Worm (Caenorhabditis elegans) whole organism, L1 larva: ENCODE data around the gene F09B9.5.

ENCODE experiments used
- C04F5.9 ChIP-seq: sonication (generic microtip); optimal IDR thresholded peaks from 2 replicates; lab custom pipeline; 2016; ENCODE audit warnings: missing genetic modification characterization, missing compliant biosample characterization
- C34B4.2 ChIP-seq: sonication (generic microtip); optimal IDR thresholded peaks from 2 replicates; lab custom pipeline; 2017; ENCODE audit warnings: mild to moderate bottlenecking, missing genetic modification characterization, missing compliant biosample characterization
- F16B12.6 ChIP-seq: fragments of 150-350 bp; optimal IDR thresholded peaks from 2 replicates; lab custom pipeline; 2014; ENCODE audit warnings: missing biosample characterization, missing genetic modification characterization
- aha-1 ChIP-seq: fragments of 150-350 bp; optimal IDR thresholded peaks from 2 replicates; lab custom pipeline; 2014; ENCODE audit warnings: missing biosample characterization, missing genetic modification characterization
- aly-2 ChIP-seq: fragments of 150-350 bp; optimal IDR thresholded peaks from 2 replicates; lab custom pipeline; 2014; ENCODE audit warnings: missing biosample characterization, missing genetic modification characterization
- blmp-1 ChIP-seq: fragments of 150-350 bp; optimal IDR thresholded peaks from 2 replicates; lab custom pipeline; 2014; ENCODE audit warnings: missing biosample characterization, missing genetic modification characterization
- ces-1 ChIP-seq: fragments of 150-350 bp; optimal IDR thresholded peaks from 2 replicates; lab custom pipeline; 2014; ENCODE audit warnings: missing biosample characterization, missing genetic modification reagents, missing genetic modification characterization
- dsc-1 ChIP-seq: sonication (generic microtip); optimal IDR thresholded peaks from 2 replicates; lab custom pipeline; 2016; ENCODE audit warnings: mild to moderate bottlenecking, missing genetic modification characterization, missing compliant biosample characterization
- efl-1 ChIP-seq, 4 experiments: fragments of 150-350 bp; optimal IDR thresholded peaks in 3 of 4; peaks in 1 of 4; 1 replicate in 1 of 4; 2 replicates in 3 of 4; lab custom pipeline; 2014; ENCODE audit warnings: missing biosample characterization in 2 of 4, missing genetic modification characterization in 2 of 4, missing genetic modification reagents in 2 of 4
- egl-27 ChIP-seq, 2 experiments: fragments of 150-350 bp in 1 of 2; sonication (generic microtip); optimal IDR thresholded peaks; 3 replicates each; lab custom pipeline; 2017 to 2018; ENCODE audit warnings: missing biosample characterization in 2 of 2, missing genetic modification characterization in 2 of 2, missing genetic modification reagents in 2 of 2
- elt-2 ChIP-seq: sonication (generic microtip); optimal IDR thresholded peaks from 2 replicates; lab custom pipeline; 2016; ENCODE audit warnings: missing genetic modification characterization, mild to moderate bottlenecking, inconsistent platforms, missing compliant biosample characterization, missing genetic modification reagents
- elt-3 ChIP-seq, 6 experiments: fragments of 150-350 bp in 1 of 6; sonication (generic microtip); optimal IDR thresholded peaks; 2 replicates each; lab custom pipeline; 2017 to 2018; ENCODE audit warnings: missing biosample characterization in 6 of 6, missing genetic modification characterization in 6 of 6, inconsistent platforms in 1 of 6
- fkh-10 ChIP-seq: sonication (generic microtip); optimal IDR thresholded peaks from 2 replicates; lab custom pipeline; 2017; ENCODE audit warnings: missing biosample characterization, missing genetic modification reagents, missing genetic modification characterization
- fkh-8 ChIP-seq: sonication (generic microtip); optimal IDR thresholded peaks from 2 replicates; lab custom pipeline; 2016; ENCODE audit warnings: mild to moderate bottlenecking, missing genetic modification characterization, missing compliant biosample characterization
- hpl-2 ChIP-seq: fragments of 150-350 bp; optimal IDR thresholded peaks from 2 replicates; lab custom pipeline; 2014; ENCODE audit warnings: missing biosample characterization, missing genetic modification reagents, missing genetic modification characterization
- irx-1 ChIP-seq: sonication (generic microtip); optimal IDR thresholded peaks from 2 replicates; lab custom pipeline; 2016; ENCODE audit warnings: missing genetic modification characterization, missing compliant biosample characterization
- lin-13 ChIP-seq: fragments of 150-350 bp; optimal IDR thresholded peaks from 2 replicates; lab custom pipeline; 2014; ENCODE audit warnings: missing biosample characterization, missing genetic modification reagents, missing genetic modification characterization
- lin-14 ChIP-seq: fragments of 200-800 bp; sonication (Bioruptor generic); optimal IDR thresholded peaks from 2 replicates; lab custom pipeline; 2018; ENCODE audit warnings: mild to moderate bottlenecking, missing genetic modification characterization, moderate library complexity, missing compliant biosample characterization
- lin-15B ChIP-seq: fragments of 150-350 bp; sonication (generic microtip); optimal IDR thresholded peaks from 3 replicates; lab custom pipeline; 2014; ENCODE audit warnings: missing biosample characterization, missing genetic modification characterization
- mdl-1 ChIP-seq, 2 experiments: fragments of 150-350 bp; optimal IDR thresholded peaks; 2 replicates each; lab custom pipeline; 2014 to 2017; ENCODE audit warnings: missing biosample characterization in 2 of 2, missing genetic modification characterization in 2 of 2, inconsistent platforms in 1 of 2
- mep-1 ChIP-seq: fragments of 150-350 bp; optimal IDR thresholded peaks from 2 replicates; lab custom pipeline; 2014; ENCODE audit warnings: missing biosample characterization, missing genetic modification characterization
- nhr-11 ChIP-seq: fragments of 150-350 bp; optimal IDR thresholded peaks from 2 replicates; lab custom pipeline; 2014; ENCODE audit warnings: missing biosample characterization, missing genetic modification characterization
- nhr-20 ChIP-seq: sonication (generic microtip); optimal IDR thresholded peaks from 2 replicates; lab custom pipeline; 2016; ENCODE audit warnings: mild to moderate bottlenecking, missing genetic modification characterization, missing compliant biosample characterization
- nhr-71 ChIP-seq: sonication (generic microtip); optimal IDR thresholded peaks from 2 replicates; lab custom pipeline; 2016; ENCODE audit warnings: mild to moderate bottlenecking, missing genetic modification characterization, moderate library complexity, missing compliant biosample characterization
- nhr-85 ChIP-seq: sonication (generic microtip); peaks from one replicate; lab custom pipeline; 2016; ENCODE audit warnings: missing genetic modification characterization, inconsistent platforms, missing compliant biosample characterization
- nhr-90 ChIP-seq: sonication (generic microtip); optimal IDR thresholded peaks from 2 replicates; lab custom pipeline; 2016; ENCODE audit warnings: mild to moderate bottlenecking, missing genetic modification characterization, missing compliant biosample characterization; ENCODE audit not compliant: poor library complexity
- pqm-1 ChIP-seq: sonication (generic microtip); optimal IDR thresholded peaks from 3 replicates; lab custom pipeline; 2017; ENCODE audit warnings: missing biosample characterization, missing genetic modification characterization
- rnt-1 ChIP-seq: sonication (generic microtip); optimal IDR thresholded peaks from 2 replicates; lab custom pipeline; 2016; ENCODE audit warnings: mild to moderate bottlenecking, missing genetic modification characterization, moderate library complexity, missing compliant biosample characterization
- snpc-4 ChIP-seq: fragments of 150-350 bp; optimal IDR thresholded peaks from 2 replicates; lab custom pipeline; 2014; ENCODE audit warnings: missing biosample characterization, missing genetic modification characterization
- snu-23 ChIP-seq: sonication (generic microtip); optimal IDR thresholded peaks from 2 replicates; lab custom pipeline; 2016; ENCODE audit warnings: missing genetic modification characterization, missing compliant biosample characterization
- sptf-1 ChIP-seq: fragments of 150-350 bp; optimal IDR thresholded peaks from 2 replicates; lab custom pipeline; 2014; ENCODE audit warnings: missing biosample characterization, missing genetic modification characterization
- sup-37 ChIP-seq: fragments of 200-800 bp; sonication (Bioruptor generic); optimal IDR thresholded peaks from 2 replicates; lab custom pipeline; 2018; ENCODE audit warnings: mild to moderate bottlenecking, missing genetic modification characterization, missing compliant biosample characterization
- tbx-2 ChIP-seq: sonication (generic microtip); optimal IDR thresholded peaks from 2 replicates; lab custom pipeline; 2016; ENCODE audit warnings: missing genetic modification characterization, missing compliant biosample characterization
- unc-30 ChIP-seq: sonication (generic microtip); optimal IDR thresholded peaks from 2 replicates; lab custom pipeline; 2017; ENCODE audit warnings: missing biosample characterization, missing genetic modification characterization
- unc-62 ChIP-seq: fragments of 150-350 bp; optimal IDR thresholded peaks from 2 replicates; lab custom pipeline; 2014; ENCODE audit warnings: missing biosample characterization, missing genetic modification reagents, missing genetic modification characterization
- unc-86 ChIP-seq: sonication (generic microtip); optimal IDR thresholded peaks from 2 replicates; lab custom pipeline; 2016; ENCODE audit warnings: missing genetic modification characterization, missing compliant biosample characterization
- ztf-11 ChIP-seq, 2 experiments: sonication (generic microtip); optimal IDR thresholded peaks; 2 replicates each; lab custom pipeline; 2016 to 2017; ENCODE audit warnings: missing genetic modification characterization in 2 of 2, missing biosample characterization in 1 of 2, missing compliant biosample characterization in 1 of 2

The F09B9.5 gene

DNA sequence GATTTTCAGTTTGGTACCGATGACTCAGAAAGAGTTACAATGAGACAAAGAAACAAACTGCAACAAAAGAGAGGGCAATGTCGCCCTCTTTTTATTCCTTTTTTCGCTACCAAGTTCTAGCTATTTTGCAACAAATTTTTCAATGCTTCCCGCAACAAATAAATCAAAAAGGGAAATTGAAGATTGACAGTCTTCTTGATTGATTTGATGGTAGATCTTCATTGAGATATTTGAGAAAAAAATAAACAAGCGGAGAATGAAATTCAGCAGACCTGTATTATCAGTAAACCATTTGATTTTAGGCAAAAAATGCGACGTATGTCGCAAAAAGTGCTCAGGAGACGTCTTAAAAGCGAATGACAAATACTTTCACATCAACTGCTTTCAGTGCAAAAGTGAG lies 7.4 kb upstream of the F09B9.5 start:
- peak; percentile 45 for TF ChIP-seq nhr-85 (tag; lab: Kevin White, UChicago)
- peak; percentile 93 for TF ChIP-seq blmp-1
- TF ChIP-seq F16B12.6 (tag; lab: Kevin White, UChicago): no peak
- peak in 1 of 6 experiments; percentile 3 for TF ChIP-seq elt-3 (tag; optimal IDR thresholded peaks at IDR 0.05; lab: Kevin White, UChicago)
- TF ChIP-seq efl-1 (optimal IDR thresholded peaks at IDR 0.05; lab: Kevin White, UChicago): no peak
- TF ChIP-seq efl-1 (GFP tag; optimal IDR thresholded peaks at IDR 0.05 in 1 of 2; lab: Kevin White, UChicago): peak in 1 of 2 experiments; percentile 80
- TF ChIP-seq sup-37 (GFP tag; lab: Kevin White, UChicago): no peak
- TF ChIP-seq unc-62 (GFP tag; lab: Kevin White, UChicago): peak; percentile 35
- no peak for TF ChIP-seq tbx-2 (tag; lab: Kevin White, UChicago)

ce11 chrX:10148235-10148872 lies 6.3 kb upstream of the F09B9.5 start:
- TF ChIP-seq unc-30 (tag; lab: Kevin White, UChicago) (no peak), egl-27 (tag; optimal IDR thresholded peaks at IDR 0.05; lab: Kevin White, UChicago) (peak in 1 of 2 experiments; percentile 18), dsc-1 (no peak), sptf-1 (tag; lab: Kevin White, UChicago) (no peak), nhr-85 (tag; lab: Kevin White, UChicago) (peak; percentile 51), C34B4.2 (tag; lab: Kevin White, UChicago) (no peak), nhr-20 (tag; lab: Kevin White, UChicago) (peak; percentile 12), pqm-1 (tag; lab: Kevin White, UChicago) (no peak), irx-1 (tag; lab: Kevin White, UChicago) (no peak), mep-1 (tag; lab: Kevin White, UChicago) (peak; percentile 1), sup-37 (GFP tag; lab: Kevin White, UChicago) (no peak), lin-14 (GFP tag; lab: Kevin White, UChicago) (peak; percentile 33), fkh-8 (tag; lab: Kevin White, UChicago) (no peak), aha-1 (tag; lab: Kevin White, UChicago) (no peak), nhr-11 (tag; lab: Kevin White, UChicago) (no peak), C04F5.9 (tag; lab: Kevin White, UChicago) (no peak), hpl-2 (no peak), unc-86 (no peak), ztf-11 (tag; optimal IDR thresholded peaks at IDR 0.05; lab: Kevin White, UChicago) (peak in 1 of 2 experiments; percentile 22), nhr-71 (tag; lab: Kevin White, UChicago) (peak; percentile 35), aly-2 (tag; lab: Kevin White, UChicago) (no peak), mdl-1 (tag; optimal IDR thresholded peaks at IDR 0.05; lab: Kevin White, UChicago) (no peak), fkh-10 (GFP tag; lab: Kevin White, UChicago) (no peak), nhr-90 (tag; lab: Kevin White, UChicago) (no peak), lin-13 (GFP tag; lab: Kevin White, UChicago) (no peak), rnt-1 (peak; percentile 7), elt-2 (tag; lab: Kevin White, UChicago) (peak; percentile 9), snu-23 (GFP tag; lab: Kevin White, UChicago) (peak; percentile 16)

DNA sequence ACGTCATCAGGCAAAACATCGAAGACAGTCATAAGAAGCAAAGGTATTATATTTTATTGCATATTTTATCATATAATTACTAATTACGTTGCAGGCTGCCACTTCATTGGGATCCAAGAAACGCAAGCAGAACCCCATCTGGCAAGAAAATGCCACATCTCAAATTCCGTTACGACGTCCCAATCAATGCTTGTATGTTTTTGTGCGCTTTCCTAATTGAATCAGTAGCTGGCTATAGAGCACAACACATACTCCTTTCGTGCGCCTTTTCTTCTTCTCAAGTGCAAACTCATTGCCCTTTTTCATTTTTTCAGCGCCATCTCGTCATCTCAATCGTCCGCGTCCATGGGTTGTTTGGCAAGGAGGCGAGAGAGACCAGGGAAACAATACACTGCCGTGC lies 3.7 kb upstream of the F09B9.5 start:
- TF ChIP-seq nhr-90 (tag; lab: Kevin White, UChicago) (no peak), ces-1 (GFP tag; lab: Kevin White, UChicago) (peak; percentile 22), lin-14 (GFP tag; lab: Kevin White, UChicago) (peak; percentile 43)

DNA sequence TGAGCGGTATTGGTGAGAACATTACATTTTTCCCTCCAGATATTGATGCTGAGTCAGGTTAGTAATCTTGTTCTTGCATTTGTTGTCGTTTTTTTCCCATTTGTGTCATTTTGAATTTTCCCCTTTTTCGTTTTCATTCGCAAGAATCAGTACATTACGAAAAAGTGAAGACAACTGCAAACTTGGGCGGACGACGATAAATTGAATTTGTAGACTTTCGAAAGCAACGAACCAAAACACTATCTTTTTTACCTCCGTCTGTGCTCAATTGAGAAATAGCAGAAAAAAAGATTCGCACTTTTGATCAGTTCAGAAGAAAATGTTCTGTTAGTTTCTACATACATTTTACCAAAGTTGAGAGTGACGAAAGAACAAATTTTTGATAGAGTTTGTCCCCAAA lies 510 bp downstream of the F09B9.5 start:
- no peak for TF ChIP-seq aha-1 (tag; lab: Kevin White, UChicago)
- TF ChIP-seq snpc-4 (tag; lab: Kevin White, UChicago): no peak
- TF ChIP-seq lin-14 (GFP tag; lab: Kevin White, UChicago): peak; percentile 50
- no peak for TF ChIP-seq lin-15B
- peak; percentile 37 for TF ChIP-seq fkh-10 (GFP tag; lab: Kevin White, UChicago)
